Worm (Caenorhabditis elegans) whole organism, late embryonic: ENCODE data around the gene srsx-22.

Experiments
- K02D7.2 ChIP-seq: sonication (generic microtip); optimal IDR thresholded peaks from 2 replicates; lab custom pipeline; 2017; ENCODE audit warnings: mild to moderate bottlenecking, missing genetic modification characterization, missing compliant biosample characterization
- ceh-24 ChIP-seq: sonication (generic microtip); optimal IDR thresholded peaks from 2 replicates; lab custom pipeline; 2016; ENCODE audit warnings: mild to moderate bottlenecking, missing genetic modification characterization, missing compliant biosample characterization
- ceh-31 ChIP-seq: sonication (generic microtip); optimal IDR thresholded peaks from 2 replicates; lab custom pipeline; 2016; ENCODE audit warnings: missing genetic modification characterization, missing compliant biosample characterization
- ceh-34 ChIP-seq: sonication (generic microtip); optimal IDR thresholded peaks from 2 replicates; lab custom pipeline; 2016; ENCODE audit warnings: mild to moderate bottlenecking, missing genetic modification characterization, missing compliant biosample characterization
- ceh-48 ChIP-seq: sonication (generic microtip); optimal IDR thresholded peaks from 2 replicates; lab custom pipeline; 2016; ENCODE audit warnings: missing genetic modification characterization, inconsistent platforms, missing compliant biosample characterization
- ceh-9 ChIP-seq: sonication (generic microtip); optimal IDR thresholded peaks from 2 replicates; lab custom pipeline; 2016; ENCODE audit warnings: mild to moderate bottlenecking, missing genetic modification characterization, inconsistent platforms, missing compliant biosample characterization
- che-1 ChIP-seq: sonication (generic microtip); optimal IDR thresholded peaks from 2 replicates; lab custom pipeline; 2016; ENCODE audit warnings: mild to moderate bottlenecking, missing genetic modification characterization, missing compliant biosample characterization
- elt-2 ChIP-seq: sonication (generic microtip); optimal IDR thresholded peaks from 2 replicates; lab custom pipeline; 2016; ENCODE audit warnings: missing genetic modification reagents, missing genetic modification characterization, missing compliant biosample characterization
- ets-4 ChIP-seq: sonication (generic microtip); optimal IDR thresholded peaks from 2 replicates; lab custom pipeline; 2016; ENCODE audit warnings: missing genetic modification characterization, missing compliant biosample characterization
- eyg-1 ChIP-seq: sonication (generic microtip); optimal IDR thresholded peaks from 2 replicates; lab custom pipeline; 2016; ENCODE audit warnings: missing genotype, missing genetic modification characterization, missing compliant biosample characterization
- hlh-13 ChIP-seq: fragments of 200-800 bp; sonication (Bioruptor generic); optimal IDR thresholded peaks from 2 replicates; lab custom pipeline; 2018; ENCODE audit warnings: mild to moderate bottlenecking, missing genetic modification characterization, missing compliant biosample characterization
- hlh-15 ChIP-seq: sonication (generic microtip); optimal IDR thresholded peaks from 2 replicates; lab custom pipeline; 2016; ENCODE audit warnings: missing genetic modification characterization, missing compliant biosample characterization
- hlh-8 ChIP-seq: sonication (generic microtip); optimal IDR thresholded peaks from 2 replicates; lab custom pipeline; 2016; ENCODE audit warnings: missing genotype, missing genetic modification characterization, missing compliant biosample characterization
- lim-6 ChIP-seq: sonication (generic microtip); optimal IDR thresholded peaks from 2 replicates; lab custom pipeline; 2016; ENCODE audit warnings: missing genetic modification characterization, missing compliant biosample characterization
- mec-3 ChIP-seq: sonication (generic microtip); optimal IDR thresholded peaks from 2 replicates; lab custom pipeline; 2016; ENCODE audit warnings: borderline replicate concordance, missing genetic modification characterization, missing compliant biosample characterization
- nfya-1 ChIP-seq: sonication (generic microtip); optimal IDR thresholded peaks from 2 replicates; lab custom pipeline; 2017; ENCODE audit warnings: missing genetic modification characterization, mild to moderate bottlenecking, missing compliant biosample characterization, antibody characterized with exemption, moderate library complexity
- odd-2 ChIP-seq: sonication (generic microtip); optimal IDR thresholded peaks from 2 replicates; lab custom pipeline; 2017; ENCODE audit warnings: antibody characterized with exemption, mild to moderate bottlenecking, missing genetic modification characterization, missing compliant biosample characterization
- pat-9 ChIP-seq: fragments of 200-800 bp; sonication (Bioruptor generic); optimal IDR thresholded peaks from 2 replicates; lab custom pipeline; 2018; ENCODE audit warnings: mild to moderate bottlenecking, missing genetic modification characterization, moderate library complexity, missing compliant biosample characterization
- pha-2 ChIP-seq: sonication (generic microtip); optimal IDR thresholded peaks from 2 replicates; lab custom pipeline; 2017; ENCODE audit warnings: mild to moderate bottlenecking, missing genetic modification characterization, missing compliant biosample characterization
- pha-4 ChIP-seq: fragments of 150-350 bp; optimal IDR thresholded peaks from 2 replicates; lab custom pipeline; 2018; ENCODE audit warnings: missing biosample characterization, missing genetic modification reagents, missing genetic modification characterization
- pqm-1 ChIP-seq: sonication (generic microtip); optimal IDR thresholded peaks from 2 replicates; lab custom pipeline; 2016; ENCODE audit warnings: missing genetic modification characterization, missing compliant biosample characterization
- pros-1 ChIP-seq: fragments of 150-350 bp; optimal IDR thresholded peaks from 2 replicates; lab custom pipeline; 2014; ENCODE audit warnings: missing biosample characterization, missing genetic modification reagents, missing genetic modification characterization
- ref-2 ChIP-seq: sonication (generic microtip); optimal IDR thresholded peaks from 2 replicates; lab custom pipeline; 2016; ENCODE audit warnings: missing genetic modification characterization, missing compliant biosample characterization
- sdc-2 ChIP-seq: sonication (generic microtip); optimal IDR thresholded peaks from 2 replicates; lab custom pipeline; 2016; ENCODE audit warnings: missing genotype, missing genetic modification characterization, missing compliant biosample characterization
- sox-4 ChIP-seq: sonication (generic microtip); optimal IDR thresholded peaks from 2 replicates; lab custom pipeline; 2017; ENCODE audit warnings: mild to moderate bottlenecking, missing genetic modification characterization, inconsistent platforms, missing compliant biosample characterization
- syd-9 ChIP-seq: sonication (generic microtip); optimal IDR thresholded peaks from 2 replicates; lab custom pipeline; 2016; ENCODE audit warnings: mild to moderate bottlenecking, missing genetic modification characterization, moderate library complexity, missing compliant biosample characterization
- tbx-2 ChIP-seq: sonication (generic microtip); optimal IDR thresholded peaks from 2 replicates; lab custom pipeline; 2016; ENCODE audit warnings: missing genetic modification characterization, missing compliant biosample characterization
- tbx-7 ChIP-seq: sonication (generic microtip); optimal IDR thresholded peaks from 2 replicates; lab custom pipeline; 2016; ENCODE audit warnings: missing genotype, missing genetic modification characterization, missing compliant biosample characterization
- ttx-3 ChIP-seq: sonication (generic microtip); optimal IDR thresholded peaks from 2 replicates; lab custom pipeline; 2016; ENCODE audit warnings: missing genetic modification reagents, missing genetic modification characterization, missing compliant biosample characterization
- unc-3 ChIP-seq, 2 experiments: fragments of 200-800 bp in 1 of 2; sonication (Bioruptor generic) in 1 of 2; sonication (generic microtip) in 1 of 2; conservative IDR thresholded peaks in 1 of 2; optimal IDR thresholded peaks in 1 of 2; 2 replicates each; pipeline versions ENCODE4 v1.3.6 to Lab custom; 2016 to 2022; ENCODE audit warnings: missing compliant biosample characterization in 2 of 2, missing genetic modification characterization in 2 of 2, missing genetic modification reagents in 1 of 2
- unc-86 ChIP-seq: sonication (generic microtip); optimal IDR thresholded peaks from 2 replicates; lab custom pipeline; 2016; ENCODE audit warnings: missing genetic modification characterization, missing compliant biosample characterization
- ztf-16 ChIP-seq: sonication (generic microtip); optimal IDR thresholded peaks from 2 replicates; lab custom pipeline; 2017; ENCODE audit warnings: missing genetic modification characterization, missing compliant biosample characterization

The srsx-22 gene

DNA sequence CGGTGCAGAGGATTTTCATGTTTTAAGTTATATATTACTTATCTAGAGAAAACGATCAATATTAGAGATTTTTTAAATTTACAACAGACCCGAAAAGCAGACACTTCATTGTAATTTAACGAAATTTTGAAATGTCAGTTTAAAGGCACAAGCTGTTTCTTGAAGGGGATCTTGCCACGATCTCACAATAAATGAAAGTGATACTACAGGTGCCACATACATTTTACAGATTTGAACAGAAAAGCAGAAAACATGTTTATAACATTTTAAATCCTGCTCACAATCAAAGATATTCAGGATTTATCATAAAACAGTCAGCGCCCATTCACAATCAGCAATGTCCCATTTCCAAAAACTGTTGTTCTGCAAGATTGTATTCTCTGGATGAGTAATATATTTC is 1.5 kb upstream of the srsx-22 start:
- TF ChIP-seq ceh-34 (tag; lab: Kevin White, UChicago), result no peak
- TF ChIP-seq pha-4 (tag; lab: Kevin White, UChicago), result no peak
- TF ChIP-seq tbx-2, result no peak

- TF ChIP-seq che-1 (tag; lab: Kevin White, UChicago) (no peak), unc-3 (GFP tag; conservative IDR thresholded peaks at IDR 0.05; lab: Robert Waterston, UW) (no peak), unc-3 (tag; optimal IDR thresholded peaks at IDR 0.05; lab: Kevin White, UChicago) (no peak), ref-2 (tag; lab: Kevin White, UChicago) (no peak), mec-3 (tag; lab: Kevin White, UChicago) (no peak), tbx-7 (tag; lab: Kevin White, UChicago) (no peak), hlh-13 (no peak), ztf-16 (tag; lab: Kevin White, UChicago) (no peak), odd-2 (no peak), pqm-1 (tag; lab: Kevin White, UChicago) (no peak), lim-6 (no peak), ceh-48 (tag; lab: Kevin White, UChicago) (no peak), eyg-1 (tag; lab: Kevin White, UChicago) (no peak), pha-2 (no peak), elt-2 (tag; lab: Kevin White, UChicago) (no peak), ets-4 (no peak), ttx-3 (tag; lab: Kevin White, UChicago) (no peak)
These were observed 4.2 kb downstream of the srsx-22 start, which contains the start of gene mom-2 for ce11 chrV:8355435-8356212. mom-2 (plus strand) TSS chrV:8355988.

- no peak for TF ChIP-seq sox-4
- no peak for TF ChIP-seq pha-2
- TF ChIP-seq hlh-8 (tag; lab: Kevin White, UChicago), result no peak
- no peak for TF ChIP-seq syd-9
These were observed 6.3 kb downstream of the srsx-22 start for ce11 chrV:8357756-8358155.

DNA sequence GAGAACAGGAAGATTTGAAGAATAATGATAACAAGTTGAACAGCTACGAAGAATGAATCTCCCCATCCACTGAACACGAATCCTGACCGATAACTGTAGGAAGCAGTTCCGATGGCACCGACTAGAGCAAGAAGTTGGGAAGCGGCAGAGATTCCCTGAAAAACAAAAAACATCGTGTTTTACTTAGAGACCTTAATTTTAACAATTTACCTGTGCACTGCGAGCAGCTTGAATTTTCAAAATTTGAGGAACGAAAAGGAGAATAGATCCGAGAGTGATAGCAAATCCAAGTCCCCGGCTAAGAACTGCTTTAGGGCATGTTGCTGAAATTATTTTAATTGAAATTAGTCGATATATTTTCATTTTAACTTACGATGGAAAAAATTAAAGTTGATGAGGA is 7.2 kb downstream of the srsx-22 start:
- no peak for TF ChIP-seq ceh-24

DNA sequence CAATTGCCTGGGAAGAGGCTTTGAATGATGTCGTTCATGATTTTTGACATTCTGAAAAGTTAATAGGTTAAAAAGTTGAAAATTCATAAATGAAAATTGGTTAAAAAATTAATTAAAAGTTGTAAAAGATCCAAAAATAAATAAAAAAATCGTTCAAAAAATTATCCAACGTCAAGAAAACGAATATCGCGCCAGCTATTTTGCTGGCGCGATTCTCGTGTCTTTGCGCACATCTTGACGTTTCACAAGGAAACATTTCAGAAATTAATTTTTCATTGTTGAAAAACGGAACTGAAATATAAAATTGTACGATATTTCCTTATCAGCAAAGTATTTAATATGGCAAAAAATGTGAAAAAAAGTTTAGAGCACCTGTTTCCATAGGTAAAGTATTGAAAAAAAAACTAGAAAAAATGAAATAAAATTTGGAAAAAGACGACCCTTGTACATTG is 7.7 kb downstream of the srsx-22 start, which contains the start of gene mpdu-1:
mpdu-1 (minus strand) TSS at position 51 of the 452 bp plus-strand sequence.
- TF ChIP-seq hlh-15 (tag; lab: Kevin White, UChicago) (no peak), pros-1 (no peak), unc-86 (tag; lab: Kevin White, UChicago) (no peak), pat-9 (tag; lab: Kevin White, UChicago) (no peak), odd-2 (no peak), ceh-9 (no peak), nfya-1 (tag; lab: Kevin White, UChicago) (peak; percentile 27), pha-2 (no peak), pha-4 (tag; lab: Kevin White, UChicago) (no peak), elt-2 (tag; lab: Kevin White, UChicago) (peak; percentile 36), sdc-2 (tag; lab: Kevin White, UChicago) (no peak), K02D7.2 (tag; lab: Kevin White, UChicago) (no peak), ceh-31 (tag; lab: Kevin White, UChicago) (no peak), ceh-34 (tag; lab: Kevin White, UChicago) (no peak), tbx-7 (tag; lab: Kevin White, UChicago) (no peak)
